Worm (Caenorhabditis elegans) whole organism, L3 larva: Measurements from ENCODE around the gene amt-1.

Experiments used
- ZK546.5 ChIP-seq: sonication (generic microtip); optimal IDR thresholded peaks from 2 replicates; lab custom pipeline; 2017; ENCODE audit warnings: missing biosample characterization, missing genetic modification characterization
- aly-2 ChIP-seq: fragments of 150-350 bp; optimal IDR thresholded peaks from 2 replicates; lab custom pipeline; 2014; ENCODE audit warnings: missing biosample characterization, missing genetic modification characterization
- ama-1 ChIP-seq: fragments of 150-350 bp; optimal IDR thresholded peaks from 2 replicates; lab custom pipeline; 2018
- ceh-16 ChIP-seq: sonication (generic microtip); optimal IDR thresholded peaks from 2 replicates; lab custom pipeline; 2017; ENCODE audit warnings: missing biosample characterization, missing genetic modification characterization
- ceh-28 ChIP-seq: fragments of 150-350 bp; optimal IDR thresholded peaks from 2 replicates; lab custom pipeline; 2014; ENCODE audit warnings: missing biosample characterization, missing genetic modification reagents, missing genetic modification characterization
- egl-27 ChIP-seq: sonication (generic microtip); optimal IDR thresholded peaks from 4 replicates; lab custom pipeline; 2017; ENCODE audit warnings: missing biosample characterization, missing genetic modification reagents, missing genetic modification characterization
- elt-3 ChIP-seq, 3 experiments: fragments of 150-350 bp in 1 of 3; sonication (generic microtip) in 2 of 3; optimal IDR thresholded peaks; 2 replicates in 2 of 3; 4 replicates in 1 of 3; lab custom pipeline; 2014 to 2017; ENCODE audit warnings: missing biosample characterization in 3 of 3, missing genetic modification characterization in 3 of 3
- lin-39 ChIP-seq: fragments of 150-350 bp; optimal IDR thresholded peaks from 2 replicates; lab custom pipeline; 2018; ENCODE audit warnings: missing biosample characterization, missing genetic modification reagents, missing genetic modification characterization
- mdl-1 ChIP-seq: fragments of 150-350 bp; optimal IDR thresholded peaks from 2 replicates; lab custom pipeline; 2014; ENCODE audit warnings: missing biosample characterization, missing genetic modification characterization
- nhr-11 ChIP-seq: fragments of 150-350 bp; optimal IDR thresholded peaks from 2 replicates; lab custom pipeline; 2014; ENCODE audit warnings: missing biosample characterization, missing genetic modification characterization
- nhr-67 ChIP-seq: fragments of 150-350 bp; optimal IDR thresholded peaks from 2 replicates; lab custom pipeline; 2014; ENCODE audit warnings: missing biosample characterization, missing genetic modification characterization
- pha-4 ChIP-seq: fragments of 150-350 bp; optimal IDR thresholded peaks from 2 replicates; lab custom pipeline; 2014; ENCODE audit warnings: missing biosample characterization, missing genetic modification reagents, missing genetic modification characterization
- skn-1 ChIP-seq: fragments of 150-350 bp; optimal IDR thresholded peaks from 2 replicates; lab custom pipeline; 2014; ENCODE audit warnings: missing biosample characterization, missing genetic modification characterization

ce11 chrX:4574873-4575272 is 3.6 kb downstream of the amt-1 start:
- no peak for TF ChIP-seq nhr-11 (tag; lab: Kevin White, UChicago)
- TF ChIP-seq nhr-67 (tag; lab: Kevin White, UChicago), result no peak
- TF ChIP-seq ama-1 (lab: Kevin White, UChicago), result no peak
- no peak for TF ChIP-seq lin-39
- no peak for TF ChIP-seq aly-2 (tag; lab: Kevin White, UChicago)
- no peak for TF ChIP-seq ceh-28 (tag; lab: Kevin White, UChicago)
- TF ChIP-seq ceh-16 (tag; lab: Kevin White, UChicago), result no peak
- no peak for TF ChIP-seq pha-4 (tag; lab: Kevin White, UChicago)
- no peak for TF ChIP-seq ZK546.5 (tag; lab: Kevin White, UChicago)
- no peak for TF ChIP-seq skn-1 (tag; lab: Kevin White, UChicago)
- TF ChIP-seq mdl-1 (tag; lab: Kevin White, UChicago), result no peak
- no peak for TF ChIP-seq egl-27
- no peak for TF ChIP-seq elt-3 (tag; optimal IDR thresholded peaks at IDR 0.05; lab: Kevin White, UChicago)
